Worm (Caenorhabditis elegans) whole organism, L1 larva: ENCODE measurements around the gene lgc-52.

ENCODE experiments used
- C16A3.4 ChIP-seq: fragments of 150-350 bp; optimal IDR thresholded peaks from 2 replicates; lab custom pipeline; 2014; ENCODE audit warnings: missing biosample characterization, missing genetic modification characterization
- F16B12.6 ChIP-seq: fragments of 150-350 bp; optimal IDR thresholded peaks from 2 replicates; lab custom pipeline; 2014; ENCODE audit warnings: missing biosample characterization, missing genetic modification characterization
- Y116A8C.19 ChIP-seq: sonication (generic microtip); optimal IDR thresholded peaks from 2 replicates; lab custom pipeline; 2016; ENCODE audit warnings: missing compliant biosample characterization, missing genetic modification characterization, borderline replicate concordance
- aly-2 ChIP-seq: fragments of 150-350 bp; optimal IDR thresholded peaks from 2 replicates; lab custom pipeline; 2014; ENCODE audit warnings: missing biosample characterization, missing genetic modification characterization
- blmp-1 ChIP-seq: fragments of 150-350 bp; optimal IDR thresholded peaks from 2 replicates; lab custom pipeline; 2014; ENCODE audit warnings: missing biosample characterization, missing genetic modification characterization
- ceh-82 ChIP-seq, 3 experiments: fragments of 150-350 bp in 1 of 3; sonication (generic microtip) in 2 of 3; optimal IDR thresholded peaks; 2 replicates each; lab custom pipeline; 2014 to 2017; ENCODE audit warnings: missing biosample characterization in 3 of 3, missing genetic modification characterization in 3 of 3
- ceh-88 ChIP-seq: fragments of 200-800 bp; sonication (Bioruptor generic); IDR thresholded peaks from 2 replicates; pipeline ENCODE4 v1.3.6; 2022; ENCODE audit warnings: missing genetic modification characterization, missing compliant biosample characterization
- dsc-1 ChIP-seq: sonication (generic microtip); optimal IDR thresholded peaks from 2 replicates; lab custom pipeline; 2016; ENCODE audit warnings: mild to moderate bottlenecking, missing genetic modification characterization, missing compliant biosample characterization
- efl-1 ChIP-seq, 4 experiments: fragments of 150-350 bp; optimal IDR thresholded peaks in 3 of 4; peaks in 1 of 4; 1 replicate in 1 of 4; 2 replicates in 3 of 4; lab custom pipeline; 2014; ENCODE audit warnings: missing biosample characterization in 2 of 4, missing genetic modification characterization in 2 of 4, missing genetic modification reagents in 2 of 4
- egl-13 ChIP-seq: sonication (generic microtip); optimal IDR thresholded peaks from 2 replicates; lab custom pipeline; 2016; ENCODE audit warnings: missing genotype, missing genetic modification reagents, missing genetic modification characterization, missing compliant biosample characterization
- fkh-10 ChIP-seq: sonication (generic microtip); optimal IDR thresholded peaks from 2 replicates; lab custom pipeline; 2017; ENCODE audit warnings: missing biosample characterization, missing genetic modification reagents, missing genetic modification characterization
- fkh-4 ChIP-seq: sonication (generic microtip); optimal IDR thresholded peaks from 2 replicates; lab custom pipeline; 2016; ENCODE audit warnings: missing compliant biosample characterization, missing genetic modification characterization, borderline replicate concordance
- lin-15B ChIP-seq: fragments of 150-350 bp; sonication (generic microtip); optimal IDR thresholded peaks from 3 replicates; lab custom pipeline; 2014; ENCODE audit warnings: missing biosample characterization, missing genetic modification characterization
- lin-35 ChIP-seq, 2 experiments: fragments of 150-350 bp; optimal IDR thresholded peaks; 2 replicates each; lab custom pipeline; 2014; ENCODE audit warnings: missing biosample characterization in 2 of 2, missing genetic modification characterization in 2 of 2, missing genetic modification reagents in 2 of 2
- lir-3 ChIP-seq: sonication (generic microtip); optimal IDR thresholded peaks from 2 replicates; lab custom pipeline; 2016; ENCODE audit warnings: mild to moderate bottlenecking, missing genetic modification characterization, moderate library complexity, missing compliant biosample characterization; ENCODE audit not compliant: poor library complexity
- mab-9 ChIP-seq: fragments of 200-800 bp; sonication (Bioruptor generic); IDR thresholded peaks from 2 replicates; pipeline ENCODE4 v1.3.6; 2022; ENCODE audit warnings: missing genetic modification reagents, missing genetic modification characterization, missing compliant biosample characterization
- mef-2 ChIP-seq: fragments of 150-350 bp; optimal IDR thresholded peaks from 2 replicates; lab custom pipeline; 2014; ENCODE audit warnings: missing biosample characterization, missing genetic modification characterization
- nhr-11 ChIP-seq: fragments of 150-350 bp; optimal IDR thresholded peaks from 2 replicates; lab custom pipeline; 2014; ENCODE audit warnings: missing biosample characterization, missing genetic modification characterization
- nhr-12 ChIP-seq: sonication (generic microtip); optimal IDR thresholded peaks from 2 replicates; lab custom pipeline; 2017; ENCODE audit warnings: missing biosample characterization, missing genetic modification characterization
- nhr-20 ChIP-seq: sonication (generic microtip); optimal IDR thresholded peaks from 2 replicates; lab custom pipeline; 2016; ENCODE audit warnings: mild to moderate bottlenecking, missing genetic modification characterization, missing compliant biosample characterization
- nhr-28 ChIP-seq: fragments of 150-350 bp; optimal IDR thresholded peaks from 2 replicates; lab custom pipeline; 2014; ENCODE audit warnings: missing biosample characterization, missing genetic modification characterization
- nhr-71 ChIP-seq: sonication (generic microtip); optimal IDR thresholded peaks from 2 replicates; lab custom pipeline; 2016; ENCODE audit warnings: mild to moderate bottlenecking, missing genetic modification characterization, moderate library complexity, missing compliant biosample characterization
- nhr-84 ChIP-seq: sonication (generic microtip); optimal IDR thresholded peaks from 2 replicates; lab custom pipeline; 2017; ENCODE audit warnings: missing biosample characterization, missing genetic modification characterization
- nhr-90 ChIP-seq: sonication (generic microtip); optimal IDR thresholded peaks from 2 replicates; lab custom pipeline; 2016; ENCODE audit warnings: mild to moderate bottlenecking, missing genetic modification characterization, missing compliant biosample characterization; ENCODE audit not compliant: poor library complexity
- pag-3 ChIP-seq: sonication (generic microtip); optimal IDR thresholded peaks from 2 replicates; lab custom pipeline; 2017; ENCODE audit warnings: missing genetic modification characterization, mild to moderate bottlenecking, missing compliant biosample characterization, antibody characterized with exemption, borderline replicate concordance; ENCODE audit not compliant: insufficient read depth
- pax-3 ChIP-seq: fragments of 200-800 bp; sonication (Bioruptor generic); optimal IDR thresholded peaks from 2 replicates; lab custom pipeline; 2018; ENCODE audit warnings: mild to moderate bottlenecking, missing genetic modification characterization, moderate library complexity, missing compliant biosample characterization
- pqm-1 ChIP-seq: sonication (generic microtip); optimal IDR thresholded peaks from 3 replicates; lab custom pipeline; 2017; ENCODE audit warnings: missing biosample characterization, missing genetic modification characterization
- skn-1 ChIP-seq: fragments of 150-350 bp; optimal IDR thresholded peaks from 2 replicates; lab custom pipeline; 2014; ENCODE audit warnings: missing biosample characterization, missing genetic modification characterization
- snpc-4 ChIP-seq: fragments of 150-350 bp; optimal IDR thresholded peaks from 2 replicates; lab custom pipeline; 2014; ENCODE audit warnings: missing biosample characterization, missing genetic modification characterization
- sptf-1 ChIP-seq: fragments of 150-350 bp; optimal IDR thresholded peaks from 2 replicates; lab custom pipeline; 2014; ENCODE audit warnings: missing biosample characterization, missing genetic modification characterization
- unc-130 ChIP-seq: fragments of 150-350 bp; optimal IDR thresholded peaks from 2 replicates; lab custom pipeline; 2017; ENCODE audit warnings: missing biosample characterization, missing genetic modification characterization, inconsistent platforms
- ztf-11 ChIP-seq, 2 experiments: sonication (generic microtip); optimal IDR thresholded peaks; 2 replicates each; lab custom pipeline; 2016 to 2017; ENCODE audit warnings: missing genetic modification characterization in 2 of 2, missing biosample characterization in 1 of 2, missing compliant biosample characterization in 1 of 2

Gene lgc-52

ce11 chrIV:15275363-15275854, 39.5 kb downstream of the lgc-52 start, which contains the start of gene ccg-1:
ccg-1 (minus strand) TSS chrIV:15275804.
- TF ChIP-seq mef-2 (tag; lab: Kevin White, UChicago) (no peak), nhr-71 (tag; lab: Kevin White, UChicago) (peak; percentile 26), dsc-1 (tag; lab: Kevin White, UChicago) (peak; percentile 11)

ce11 chrIV:15280219-15280618, 44.3 kb downstream of the lgc-52 start:
- TF ChIP-seq lin-35 (GFP tag; optimal IDR thresholded peaks at IDR 0.05; lab: Kevin White, UChicago) (no peak), fkh-4 (tag; lab: Kevin White, UChicago) (peak; percentile 67), dsc-1 (tag; lab: Kevin White, UChicago) (peak; percentile 93), aly-2 (no peak)

ce11 chrIV:15283617-15284016, 47.7 kb downstream of the lgc-52 start:
- TF ChIP-seq pqm-1 (tag; lab: Kevin White, UChicago) (no peak), blmp-1 (no peak), pax-3 (tag; lab: Kevin White, UChicago) (no peak), pag-3 (tag; lab: Kevin White, UChicago) (no peak), aly-2 (no peak), skn-1 (tag; lab: Kevin White, UChicago) (no peak), nhr-12 (no peak), sptf-1 (tag; lab: Kevin White, UChicago) (no peak), fkh-10 (GFP tag; lab: Kevin White, UChicago) (no peak)

ce11 chrIV:15289508-15289907, 53.6 kb downstream of the lgc-52 start:
- TF ChIP-seq blmp-1 = no peak
- TF ChIP-seq mab-9 = no peak
- peak; percentile 6 for TF ChIP-seq nhr-20 (tag; lab: Kevin White, UChicago)
- peak; percentile 30 for TF ChIP-seq nhr-90 (tag; lab: Kevin White, UChicago)
- TF ChIP-seq ceh-82 (tag; optimal IDR thresholded peaks at IDR 0.05; lab: Kevin White, UChicago) = no peak
- TF ChIP-seq snpc-4 (tag; lab: Kevin White, UChicago) = no peak
- no peak for TF ChIP-seq efl-1 (optimal IDR thresholded peaks at IDR 0.05; lab: Kevin White, UChicago)
- peak in 1 of 2 experiments; percentile 91 for TF ChIP-seq efl-1 (GFP tag; optimal IDR thresholded peaks at IDR 0.05 in 1 of 2; lab: Kevin White, UChicago)
- TF ChIP-seq nhr-11 (tag; lab: Kevin White, UChicago) = no peak
- TF ChIP-seq C16A3.4 (tag; lab: Kevin White, UChicago) = no peak
- TF ChIP-seq lir-3 (tag; lab: Kevin White, UChicago) = no peak
- TF ChIP-seq pax-3 (tag; lab: Kevin White, UChicago) = no peak
- no peak for TF ChIP-seq nhr-84
- TF ChIP-seq unc-130 = no peak
- no peak for TF ChIP-seq ceh-88 (GFP tag; lab: Robert Waterston, UW)
- no peak for TF ChIP-seq aly-2
- TF ChIP-seq, all 84 proteins: peak for 3

- TF ChIP-seq C16A3.4 (tag; lab: Kevin White, UChicago) (no peak), nhr-12 (no peak), Y116A8C.19 (tag; lab: Kevin White, UChicago) (no peak), F16B12.6 (tag; lab: Kevin White, UChicago) (no peak), nhr-28 (tag; lab: Kevin White, UChicago) (no peak), ztf-11 (tag; optimal IDR thresholded peaks at IDR 0.05; lab: Kevin White, UChicago) (no peak), egl-13 (tag; lab: Kevin White, UChicago) (no peak), ceh-88 (GFP tag; lab: Robert Waterston, UW) (no peak), lin-15B (tag; lab: Kevin White, UChicago) (no peak)
- TF ChIP-seq, all 84 proteins: peak for 0
Measured at ce11 chrIV:15291162-15291561, 55.2 kb downstream of the lgc-52 start, which contains the start of gene pqn-90. pqn-90 (minus strand) TSS chrIV:15291262.
